Fruit fly (Drosophila melanogaster) whole organism, wandering third instar larva: ENCODE data around the gene CG5021.

ENCODE experiments used
- Hnf4 ChIP-seq: fragments of 200-800 bp; sonication (Bioruptor generic); optimal IDR thresholded peaks from 2 replicates; lab custom pipeline; 2016; ENCODE audit warnings: missing biosample characterization, mild to moderate bottlenecking, missing genetic modification characterization
- Hr78 ChIP-seq: fragments of >200 bp; optimal IDR thresholded peaks from 2 replicates; lab custom pipeline; 2017; ENCODE audit warnings: missing biosample characterization, missing genetic modification characterization
- Mio ChIP-seq: sonication (Bioruptor generic); optimal IDR thresholded peaks from 2 replicates; lab custom pipeline; 2016; ENCODE audit warnings: missing biosample characterization, missing genetic modification characterization
- N ChIP-seq: fragments of >200 bp; optimal IDR thresholded peaks from 2 replicates; lab custom pipeline; 2018; ENCODE audit warnings: missing biosample characterization, missing external identifiers, missing genetic modification characterization
- Rel ChIP-seq, 2 experiments: fragments of 200-800 bp; sonication (Bioruptor generic) in 1 of 2; optimal IDR thresholded peaks; 2 replicates in 1 of 2; 3 replicates in 1 of 2; lab custom pipeline; 2016 to 2019; ENCODE audit warnings: mild to moderate bottlenecking in 2 of 2, missing biosample characterization in 2 of 2, missing genetic modification characterization in 2 of 2, moderate library complexity in 1 of 2
- brk ChIP-seq: fragments of 200-800 bp; sonication (Bioruptor generic); optimal IDR thresholded peaks from 2 replicates; lab custom pipeline; 2016; ENCODE audit warnings: missing biosample characterization, mild to moderate bottlenecking, missing genetic modification characterization
- sv ChIP-seq: fragments of 200-800 bp; sonication (Bioruptor generic); optimal IDR thresholded peaks from 3 replicates; lab custom pipeline; 2016; ENCODE audit warnings: missing biosample characterization, missing genetic modification characterization
- usp ChIP-seq: fragments of >200 bp; optimal IDR thresholded peaks from 2 replicates; lab custom pipeline; 2017; ENCODE audit warnings: missing biosample characterization, missing genetic modification characterization

- no peak for TF ChIP-seq sv (GFP tag; lab: Kevin White, UChicago)
- TF ChIP-seq Hr78 = no peak
- no peak for TF ChIP-seq Rel (GFP tag; optimal IDR thresholded peaks at IDR 0.05; lab: Kevin White, UChicago)
- TF ChIP-seq Rel (tag; optimal IDR thresholded peaks at IDR 0.05; lab: Kevin White, UChicago) = no peak
- no peak for TF ChIP-seq usp (GFP tag; lab: Kevin White, UChicago)
- TF ChIP-seq Mio (GFP tag; lab: Kevin White, UChicago) = no peak
- no peak for TF ChIP-seq Hnf4 (GFP tag; lab: Kevin White, UChicago)
- TF ChIP-seq N (GFP tag; lab: Kevin White, UChicago) = no peak
- no peak for TF ChIP-seq brk
Measured at dm6 chr3L:8981495-8981894, 14.9 kb downstream of the CG5021 start, which contains the start of gene CG13314.
